Fruit fly (Drosophila melanogaster) whole organism, embryonic: ENCODE results near the gene Dnaaf4.

Experiments used
- Adf1 ChIP-seq: fragments of 200-800 bp; sonication (Bioruptor generic); IDR thresholded peaks from 2 replicates; pipeline ENCODE4 v1.3.6; 2022; ENCODE audit warnings: missing biosample characterization, missing genetic modification characterization
- Bgb ChIP-seq: fragments of 200-800 bp; sonication (Bioruptor generic); IDR thresholded peaks from 2 replicates; pipeline ENCODE4 v1.3.6; 2022; ENCODE audit warnings: missing biosample characterization, missing genetic modification characterization; ENCODE audit not compliant: partially characterized antibody
- CG10565 ChIP-seq: fragments of 200-800 bp; sonication (Bioruptor generic); optimal IDR thresholded peaks from 3 replicates; lab custom pipeline; 2016; ENCODE audit warnings: missing biosample characterization, mild to moderate bottlenecking, missing genetic modification characterization
- CG10959 ChIP-seq: fragments of 200-800 bp; sonication (Bioruptor generic); IDR thresholded peaks from 2 replicates; pipeline ENCODE4 v1.3.6; 2022; ENCODE audit warnings: missing biosample characterization, missing genetic modification characterization
- CG13424 ChIP-seq: fragments of 200-800 bp; sonication (Bioruptor generic); optimal IDR thresholded peaks from 2 replicates; lab custom pipeline; 2019; ENCODE audit warnings: missing biosample characterization, mild to moderate bottlenecking, missing genetic modification characterization, moderate library complexity
- CG14014 ChIP-seq: fragments of 200-800 bp; sonication (Bioruptor generic); IDR thresholded peaks from 2 replicates; pipeline ENCODE4 v1.3.6; 2022; ENCODE audit warnings: missing biosample characterization, missing genetic modification characterization
- CG14860 ChIP-seq: fragments of 200-800 bp; sonication (Bioruptor generic); IDR thresholded peaks from 3 replicates; pipeline ENCODE4 v1.3.6; 2022; ENCODE audit warnings: missing biosample characterization, missing genetic modification characterization; ENCODE audit not compliant: partially characterized antibody
- CG1529 ChIP-seq: fragments of 200-800 bp; sonication (Bioruptor generic); optimal IDR thresholded peaks from 3 replicates; lab custom pipeline; 2018; ENCODE audit warnings: missing biosample characterization, missing genetic modification characterization
- CG15601 ChIP-seq: fragments of 200-800 bp; sonication (Bioruptor generic); optimal IDR thresholded peaks from 3 replicates; lab custom pipeline; 2019; ENCODE audit warnings: missing biosample characterization, mild to moderate bottlenecking, missing genetic modification characterization, moderate library complexity
- CG15696 ChIP-seq: fragments of 200-800 bp; sonication (Bioruptor generic); optimal IDR thresholded peaks from 2 replicates; lab custom pipeline; 2019; ENCODE audit warnings: missing biosample characterization, mild to moderate bottlenecking, missing genetic modification characterization, moderate library complexity
- CG16813 ChIP-seq: fragments of 200-800 bp; sonication (Bioruptor generic); IDR thresholded peaks from 3 replicates; pipeline ENCODE4 v1.3.6; 2022; ENCODE audit warnings: missing biosample characterization, missing genetic modification characterization; ENCODE audit not compliant: partially characterized antibody
- CG17359 ChIP-seq: fragments of 200-800 bp; sonication (Bioruptor generic); optimal IDR thresholded peaks from 3 replicates; lab custom pipeline; 2018; ENCODE audit warnings: missing biosample characterization, mild to moderate bottlenecking, missing genetic modification characterization, moderate library complexity
- CG18011 ChIP-seq: fragments of 200-800 bp; sonication (Bioruptor generic); optimal IDR thresholded peaks from 2 replicates; lab custom pipeline; 2017; ENCODE audit warnings: missing biosample characterization, missing genetic modification characterization, mild to moderate bottlenecking, moderate library complexity, missing genotype
- CG18619 ChIP-seq: fragments of 200-800 bp; sonication (Bioruptor generic); optimal IDR thresholded peaks from 3 replicates; lab custom pipeline; 2017; ENCODE audit warnings: missing biosample characterization, mild to moderate bottlenecking, missing genetic modification characterization
- CG32772 ChIP-seq: fragments of 200-800 bp; sonication (Bioruptor generic); IDR thresholded peaks from 2 replicates; pipeline ENCODE4 v1.3.6; 2022; ENCODE audit warnings: missing biosample characterization, missing genetic modification characterization
- CG34224 ChIP-seq: fragments of 200-800 bp; sonication (Bioruptor generic); IDR thresholded peaks from 3 replicates; pipeline ENCODE4 v1.3.6; 2022; ENCODE audit warnings: missing biosample characterization, missing genetic modification characterization; ENCODE audit not compliant: partially characterized antibody
- CG6254 ChIP-seq: fragments of 200-800 bp; sonication (Bioruptor generic); optimal IDR thresholded peaks from 3 replicates; lab custom pipeline; 2017; ENCODE audit warnings: mild to moderate bottlenecking, missing biosample characterization, missing genetic modification reagents, missing genetic modification characterization
- CG7556 ChIP-seq: fragments of 200-800 bp; sonication (Bioruptor generic); optimal IDR thresholded peaks from 2 replicates; lab custom pipeline; 2017; ENCODE audit warnings: missing biosample characterization, mild to moderate bottlenecking, missing genetic modification characterization
- CG7928 ChIP-seq: fragments of 200-800 bp; sonication (Bioruptor generic); optimal IDR thresholded peaks from 2 replicates; lab custom pipeline; 2017; ENCODE audit warnings: missing biosample characterization, mild to moderate bottlenecking, missing genetic modification characterization
- CG8281 ChIP-seq: fragments of 200-800 bp; sonication (Bioruptor generic); optimal IDR thresholded peaks from 2 replicates; lab custom pipeline; 2018; ENCODE audit warnings: missing biosample characterization, mild to moderate bottlenecking, missing genetic modification characterization, moderate library complexity
- CTCF ChIP-seq: fragments of 200-800 bp; sonication (Bioruptor generic); optimal IDR thresholded peaks from 2 replicates; lab custom pipeline; 2017; ENCODE audit warnings: missing biosample characterization, mild to moderate bottlenecking, missing genetic modification characterization, moderate library complexity
- Doc3 ChIP-seq: fragments of 200-800 bp; sonication (Bioruptor generic); IDR thresholded peaks from 3 replicates; pipeline ENCODE4 v1.3.6; 2022; ENCODE audit warnings: missing biosample characterization, missing genetic modification characterization; ENCODE audit not compliant: partially characterized antibody
- Dref ChIP-seq: fragments of 200-800 bp; sonication (Bioruptor generic); IDR thresholded peaks from 2 replicates; pipeline ENCODE4 v1.3.6; 2022; ENCODE audit warnings: missing biosample characterization, missing genetic modification characterization
- Eip74EF ChIP-seq, 2 experiments: fragments of 200-800 bp in 1 of 2; fragments of >200 bp in 1 of 2; sonication (Bioruptor generic) in 1 of 2; optimal IDR thresholded peaks; 2 replicates each; lab custom pipeline; 2017 to 2019; ENCODE audit warnings: missing biosample characterization in 2 of 2, missing genetic modification characterization in 2 of 2, mild to moderate bottlenecking in 1 of 2, moderate library complexity in 1 of 2
- GATAe ChIP-seq: fragments of 200-800 bp; sonication (Bioruptor generic); conservative IDR thresholded peaks from 2 replicates; pipeline ENCODE4 v1.3.6; 2022; ENCODE audit warnings: missing biosample characterization, missing genetic modification characterization
- Myb ChIP-seq: fragments of 200-800 bp; sonication (Bioruptor generic); optimal IDR thresholded peaks from 2 replicates; lab custom pipeline; 2016; ENCODE audit warnings: missing biosample characterization, missing genetic modification characterization
- Nf-YB ChIP-seq: fragments of 200-800 bp; sonication (Bioruptor generic); optimal IDR thresholded peaks from 3 replicates; lab custom pipeline; 2019; ENCODE audit warnings: missing biosample characterization, mild to moderate bottlenecking, missing genetic modification characterization, moderate library complexity
- Scr ChIP-seq: fragments of 200-800 bp; sonication (Bioruptor generic); IDR thresholded peaks from 2 replicates; pipeline ENCODE4 v1.3.6; 2022; ENCODE audit warnings: missing biosample characterization, missing genetic modification characterization; ENCODE audit not compliant: partially characterized antibody
- ac ChIP-seq: fragments of 200-800 bp; sonication (Bioruptor generic); optimal IDR thresholded peaks from 3 replicates; lab custom pipeline; 2017; ENCODE audit warnings: missing biosample characterization, mild to moderate bottlenecking, missing genetic modification characterization
- amos ChIP-seq: fragments of 200-800 bp; sonication (Bioruptor generic); IDR thresholded peaks from 2 replicates; pipeline ENCODE4 v1.3.6; 2022; ENCODE audit warnings: missing biosample characterization, missing genetic modification characterization; ENCODE audit not compliant: partially characterized antibody
- bbx ChIP-seq: fragments of 200-800 bp; sonication (Bioruptor generic); IDR thresholded peaks from 2 replicates; pipeline ENCODE4 v1.3.6; 2022; ENCODE audit warnings: missing biosample characterization, missing genetic modification characterization; ENCODE audit not compliant: partially characterized antibody
- caup ChIP-seq: fragments of 200-800 bp; sonication (Bioruptor generic); optimal IDR thresholded peaks from 3 replicates; lab custom pipeline; 2017; ENCODE audit warnings: missing biosample characterization, mild to moderate bottlenecking, missing genetic modification characterization, moderate library complexity; ENCODE audit not compliant: severe bottlenecking
- dysf ChIP-seq: fragments of 200-800 bp; sonication (Bioruptor generic); IDR thresholded peaks from 3 replicates; pipeline ENCODE4 v1.3.6; 2022; ENCODE audit warnings: missing biosample characterization, missing genetic modification characterization
- exex ChIP-seq: fragments of 200-800 bp; sonication (Bioruptor generic); optimal IDR thresholded peaks from 4 replicates; lab custom pipeline; 2018; ENCODE audit warnings: missing biosample characterization, mild to moderate bottlenecking, missing genetic modification characterization, moderate library complexity
- fd102C ChIP-seq: fragments of 200-800 bp; sonication (Bioruptor generic); optimal IDR thresholded peaks from 2 replicates; lab custom pipeline; 2018; ENCODE audit warnings: missing biosample characterization, mild to moderate bottlenecking, missing genetic modification characterization, moderate library complexity
- gro ChIP-seq: fragments of 200-800 bp; sonication (Bioruptor generic); optimal IDR thresholded peaks from 2 replicates; lab custom pipeline; 2016; ENCODE audit warnings: missing biosample characterization, missing genetic modification characterization
- gsb ChIP-seq: fragments of 200-800 bp; sonication (Bioruptor generic); IDR thresholded peaks from 2 replicates; pipeline ENCODE4 v1.3.6; 2022; ENCODE audit warnings: missing biosample characterization, missing genetic modification characterization
- gsb-n ChIP-seq: fragments of 200-800 bp; sonication (Bioruptor generic); optimal IDR thresholded peaks from 3 replicates; lab custom pipeline; 2018; ENCODE audit warnings: missing biosample characterization, mild to moderate bottlenecking, missing genetic modification characterization
- inv ChIP-seq: fragments of 200-800 bp; sonication (Bioruptor generic); IDR thresholded peaks from 2 replicates; pipeline ENCODE4 v1.3.6; 2022; ENCODE audit warnings: missing biosample characterization, missing genetic modification characterization; ENCODE audit not compliant: partially characterized antibody
- nerfin-1 ChIP-seq: fragments of 200-800 bp; sonication (Bioruptor generic); optimal IDR thresholded peaks from 3 replicates; lab custom pipeline; 2019; ENCODE audit warnings: missing biosample characterization, mild to moderate bottlenecking, missing genetic modification characterization, moderate library complexity
- pan ChIP-seq, 4 experiments: fragments of >200 bp in 3 of 4; fragments of 200-800 bp in 1 of 4; sonication (Bioruptor generic) in 1 of 4; optimal IDR thresholded peaks in 3 of 4; IDR thresholded peaks in 1 of 4; 2 replicates each; pipeline versions ENCODE4 v1.3.6 to Lab custom; 2017 to 2022; ENCODE audit warnings: missing biosample characterization in 2 of 4, missing genetic modification characterization in 2 of 4, mixed read lengths in 1 of 4
- schlank ChIP-seq: fragments of 200-800 bp; sonication (Bioruptor generic); optimal IDR thresholded peaks from 2 replicates; lab custom pipeline; 2018; ENCODE audit warnings: missing biosample characterization, mild to moderate bottlenecking, missing genetic modification characterization
- slp2 ChIP-seq: fragments of 200-800 bp; sonication (Bioruptor generic); optimal IDR thresholded peaks from 2 replicates; lab custom pipeline; 2016; ENCODE audit warnings: missing biosample characterization, missing genetic modification characterization
- sqz ChIP-seq: fragments of 200-800 bp; sonication (Bioruptor generic); optimal IDR thresholded peaks from 3 replicates; lab custom pipeline; 2018; ENCODE audit warnings: missing biosample characterization, mild to moderate bottlenecking, missing genetic modification characterization
- sug ChIP-seq: fragments of 200-800 bp; optimal IDR thresholded peaks from 2 replicates; lab custom pipeline; 2019; ENCODE audit warnings: missing biosample characterization, mild to moderate bottlenecking, missing genetic modification characterization, moderate library complexity
- tap ChIP-seq: fragments of 200-800 bp; optimal IDR thresholded peaks from 3 replicates; lab custom pipeline; 2019; ENCODE audit warnings: missing biosample characterization, mild to moderate bottlenecking, missing genetic modification characterization, moderate library complexity
- vfl ChIP-seq: fragments of 200-800 bp; sonication (Bioruptor generic); optimal IDR thresholded peaks from 2 replicates; lab custom pipeline; 2016; ENCODE audit warnings: missing biosample characterization, missing genetic modification characterization
- zen2 ChIP-seq: fragments of 200-800 bp; sonication (Bioruptor generic); IDR thresholded peaks from 3 replicates; pipeline ENCODE4 v1.3.6; 2022; ENCODE audit warnings: missing biosample characterization, missing genetic modification characterization; ENCODE audit not compliant: partially characterized antibody

Gene Dnaaf4

dm6 chr2L:11100516-11101061, 20.9 kb downstream of the Dnaaf4 start, which contains the start of gene Ge-1 (continued):
- TF ChIP-seq CG14014 (peak; percentile 18; the same call in 1 of the 2 replicates), CG18619 (GFP tag; lab: Kevin White, UChicago) (no peak), CG6254 (GFP tag; lab: Kevin White, UChicago) (no peak), Eip74EF (GFP tag; optimal IDR thresholded peaks at IDR 0.05; lab: Kevin White, UChicago) (no peak), CG8281 (tag; lab: Kevin White, UChicago) (no peak), CG7556 (GFP tag; lab: Kevin White, UChicago) (no peak), gsb (GFP tag; lab: Robert Waterston, UW) (no peak), CG15601 (no peak), Doc3 (0 out of 3 replicates have a peak, but pooled peaks have one; percentile 27), Nf-YB (GFP tag; lab: Kevin White, UChicago) (no peak), CG32772 (peak; percentile 79), Dref (peak; percentile 87), bbx (GFP tag; lab: Robert Waterston, UW) (peak; percentile 53; the same call in 1 of the 2 replicates), pan (optimal IDR thresholded peaks at IDR 0.05; lab: Kevin White, UChicago) (no peak), pan (GFP tag; optimal IDR thresholded peaks at IDR 0.05 in 1 of 2, IDR thresholded peaks at IDR 0.05 in 1 of 2) (no peak), gro (GFP tag; lab: Kevin White, UChicago) (no peak), gsb-n (tag; lab: Kevin White, UChicago) (no peak), CG15696 (no peak), CG34224 (peak; percentile 36), zen2 (GFP tag; lab: Robert Waterston, UW) (no peak; the same call in 2 of the 3 replicates), dysf (GFP tag; lab: Robert Waterston, UW) (no peak), sug (tag; lab: Kevin White, UChicago) (no peak), Bgb (peak; percentile 57), CG13424 (no peak), exex (no peak), sqz (GFP tag; lab: Kevin White, UChicago) (peak; percentile 80), schlank (tag; lab: Kevin White, UChicago) (no peak), amos (GFP tag; lab: Robert Waterston, UW) (peak; percentile 58), GATAe (GFP tag; lab: Robert Waterston, UW) (no peak), Myb (peak; percentile 98), inv (GFP tag; lab: Robert Waterston, UW) (0 out of 2 replicates have a peak, but pooled peaks have one; percentile 20), CG7928 (GFP tag; lab: Kevin White, UChicago) (peak; percentile 95), nerfin-1 (tag; lab: Kevin White, UChicago) (no peak), Scr (GFP tag; lab: Robert Waterston, UW) (peak; percentile 60), CG10959 (GFP tag; lab: Robert Waterston, UW) (no peak), vfl (GFP tag; lab: Kevin White, UChicago) (no peak), ac (GFP tag; lab: Kevin White, UChicago) (no peak), CG14860 (no peak), CG18011 (GFP tag; lab: Kevin White, UChicago) (no peak), CG1529 (GFP tag; lab: Kevin White, UChicago) (no peak), CTCF (GFP tag; lab: Kevin White, UChicago) (no peak), CG17359 (tag; lab: Kevin White, UChicago) (peak; percentile 40), CG10565 (GFP tag; lab: Kevin White, UChicago) (no peak), caup (no peak), slp2 (GFP tag; lab: Kevin White, UChicago) (no peak), Adf1 (peak; percentile 15; the same call in 1 of the 2 replicates), fd102C (no peak), tap (tag; lab: Kevin White, UChicago) (no peak), CG16813 (GFP tag; lab: Robert Waterston, UW) (peak; percentile 56; the same call in 2 of the 3 replicates)
